Worm (Caenorhabditis elegans) whole organism, L3 larva: ENCODE data around the gene F25B5.3.

Experiments
- ama-1 ChIP-seq: fragments of 150-350 bp; optimal IDR thresholded peaks from 2 replicates; lab custom pipeline; 2018
- ceh-16 ChIP-seq: sonication (generic microtip); optimal IDR thresholded peaks from 2 replicates; lab custom pipeline; 2017; ENCODE audit warnings: missing biosample characterization, missing genetic modification characterization
- elt-2 ChIP-seq: sonication (generic microtip); optimal IDR thresholded peaks from 2 replicates; lab custom pipeline; 2016; ENCODE audit warnings: missing genetic modification reagents, mild to moderate bottlenecking, missing genetic modification characterization, missing compliant biosample characterization
- elt-3 ChIP-seq, 3 experiments: fragments of 150-350 bp in 1 of 3; sonication (generic microtip) in 2 of 3; optimal IDR thresholded peaks; 2 replicates in 2 of 3; 4 replicates in 1 of 3; lab custom pipeline; 2014 to 2017; ENCODE audit warnings: missing biosample characterization in 3 of 3, missing genetic modification characterization in 3 of 3
- jun-1 ChIP-seq: fragments of 150-350 bp; optimal IDR thresholded peaks from 2 replicates; lab custom pipeline; 2014; ENCODE audit warnings: missing biosample characterization, missing genetic modification reagents, missing genetic modification characterization
- lin-15B ChIP-seq: fragments of 150-350 bp; optimal IDR thresholded peaks from 2 replicates; lab custom pipeline; 2014; ENCODE audit warnings: missing biosample characterization, missing genetic modification characterization
- nhr-12 ChIP-seq: fragments of 150-350 bp; optimal IDR thresholded peaks from 2 replicates; lab custom pipeline; 2014; ENCODE audit warnings: missing biosample characterization, missing genetic modification characterization
- nhr-23 ChIP-seq: fragments of 150-350 bp; optimal IDR thresholded peaks from 2 replicates; lab custom pipeline; 2014; ENCODE audit warnings: missing biosample characterization, missing genetic modification reagents, missing genetic modification characterization
- nhr-28 ChIP-seq: fragments of 150-350 bp; optimal IDR thresholded peaks from 2 replicates; lab custom pipeline; 2014; ENCODE audit warnings: missing biosample characterization, missing genetic modification characterization
- nhr-43 ChIP-seq: sonication (generic microtip); optimal IDR thresholded peaks from 2 replicates; lab custom pipeline; 2016; ENCODE audit warnings: mild to moderate bottlenecking, missing genetic modification characterization, missing compliant biosample characterization; ENCODE audit not compliant: poor library complexity, severe bottlenecking
- nhr-77 ChIP-seq: fragments of 150-350 bp; optimal IDR thresholded peaks from 2 replicates; lab custom pipeline; 2014; ENCODE audit warnings: missing biosample characterization, missing genetic modification characterization
- pha-4 ChIP-seq: fragments of 150-350 bp; optimal IDR thresholded peaks from 2 replicates; lab custom pipeline; 2014; ENCODE audit warnings: missing biosample characterization, missing genetic modification reagents, missing genetic modification characterization
- unc-62 ChIP-seq: fragments of 150-350 bp; sonication (generic microtip); optimal IDR thresholded peaks from 4 replicates; lab custom pipeline; 2014; ENCODE audit warnings: missing biosample characterization, missing genetic modification reagents, missing genetic modification characterization
- zag-1 ChIP-seq: fragments of 150-350 bp; optimal IDR thresholded peaks from 2 replicates; lab custom pipeline; 2014; ENCODE audit warnings: missing biosample characterization, missing genetic modification characterization

DNA sequence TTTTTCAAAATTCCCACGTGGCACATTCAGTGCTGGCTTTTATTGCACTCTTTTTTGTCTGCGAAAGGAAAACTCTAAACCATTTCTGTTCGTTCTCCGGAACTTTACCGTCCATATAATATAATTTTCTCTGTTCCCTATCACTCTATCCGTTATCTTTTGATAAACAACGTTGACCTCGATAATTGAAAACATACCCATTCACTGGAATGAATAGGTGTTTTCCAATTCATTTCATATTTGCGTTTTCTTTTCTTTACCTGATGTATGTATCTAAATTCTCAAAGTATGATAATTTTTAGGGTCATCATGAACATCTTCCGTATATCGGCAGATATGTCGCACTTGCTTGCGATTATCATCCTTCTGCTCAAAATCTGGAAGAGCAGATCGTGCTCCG lies 41.9 kb upstream of the F25B5.3 start, which contains the start of gene erd-2.2:
- TF ChIP-seq nhr-28 (tag; lab: Kevin White, UChicago) (no peak), nhr-12 (tag; lab: Kevin White, UChicago) (no peak), elt-2 (tag; lab: Kevin White, UChicago) (no peak), ama-1 (lab: Kevin White, UChicago) (no peak), lin-15B (tag; lab: Kevin White, UChicago) (no peak), pha-4 (tag; lab: Kevin White, UChicago) (no peak), jun-1 (tag; lab: Kevin White, UChicago) (no peak), ceh-16 (tag; lab: Kevin White, UChicago) (no peak), nhr-23 (tag; lab: Kevin White, UChicago) (no peak), zag-1 (tag; lab: Kevin White, UChicago) (no peak), unc-62 (GFP tag; lab: Kevin White, UChicago) (no peak), elt-3 (tag; optimal IDR thresholded peaks at IDR 0.05; lab: Kevin White, UChicago) (no peak), nhr-43 (tag; lab: Kevin White, UChicago) (no peak), nhr-77 (tag; lab: Kevin White, UChicago) (no peak)
